Worm (Caenorhabditis elegans) whole organism, L4 larva: Measurements from ENCODE around the gene abt-4.

ENCODE experiments used
- T20F7.1 ChIP-seq: fragments of 200-800 bp; sonication (Bioruptor generic); optimal IDR thresholded peaks from 2 replicates; lab custom pipeline; 2018; ENCODE audit warnings: mild to moderate bottlenecking, missing genetic modification characterization, missing compliant biosample characterization
- Y5F2A.4 ChIP-seq: fragments of 200-800 bp; sonication (Bioruptor generic); optimal IDR thresholded peaks from 2 replicates; lab custom pipeline; 2018; ENCODE audit warnings: mild to moderate bottlenecking, missing genetic modification characterization, missing compliant biosample characterization
- Y75B8A.6 ChIP-seq: fragments of 200-800 bp; sonication (Bioruptor generic); IDR thresholded peaks from 2 replicates; pipeline ENCODE4 v1.3.6; 2022; ENCODE audit warnings: missing genetic modification reagents, missing genetic modification characterization, missing compliant biosample characterization
- ZK337.2 ChIP-seq: fragments of 200-800 bp; sonication (Bioruptor generic); IDR thresholded peaks from 2 replicates; pipeline ENCODE4 v1.3.6; 2022; ENCODE audit warnings: missing genetic modification reagents, missing genetic modification characterization, missing compliant biosample characterization
- ZK546.5 ChIP-seq, 2 experiments: sonication (generic microtip); optimal IDR thresholded peaks; 2 replicates each; lab custom pipeline; 2017; ENCODE audit warnings: missing biosample characterization in 2 of 2, missing genetic modification characterization in 2 of 2
- aha-1 ChIP-seq: fragments of 150-350 bp; peaks from one replicate; lab custom pipeline; 2014; ENCODE audit warnings: missing biosample characterization, missing genetic modification characterization
- ama-1 ChIP-seq: fragments of 150-350 bp; optimal IDR thresholded peaks from 2 replicates; lab custom pipeline; 2014; ENCODE audit warnings: inconsistent platforms, mixed read lengths
- arid-1 ChIP-seq: fragments of 200-800 bp; sonication (Bioruptor generic); conservative IDR thresholded peaks from 2 replicates; pipeline ENCODE4 v1.3.6; 2022; ENCODE audit warnings: missing genetic modification reagents, missing genetic modification characterization, missing compliant biosample characterization
- ceh-20 ChIP-seq: fragments of 200-800 bp; sonication (Bioruptor generic); IDR thresholded peaks from 2 replicates; pipeline ENCODE4 v1.3.6; 2022; ENCODE audit warnings: missing genetic modification reagents, missing genetic modification characterization, missing compliant biosample characterization
- ceh-28 ChIP-seq: fragments of 150-350 bp; optimal IDR thresholded peaks from 2 replicates; lab custom pipeline; 2014; ENCODE audit warnings: missing biosample characterization, missing genetic modification reagents, missing genetic modification characterization
- ceh-44 ChIP-seq: fragments of 200-800 bp; sonication (Bioruptor generic); IDR thresholded peaks from 2 replicates; pipeline ENCODE4 v1.3.6; 2022; ENCODE audit warnings: missing genetic modification reagents, missing genetic modification characterization, missing compliant biosample characterization
- ceh-82 ChIP-seq: sonication (generic microtip); optimal IDR thresholded peaks from 2 replicates; lab custom pipeline; 2017; ENCODE audit warnings: missing biosample characterization, missing genetic modification characterization
- daf-12 ChIP-seq: fragments of 150-350 bp; optimal IDR thresholded peaks from 2 replicates; lab custom pipeline; 2014; ENCODE audit warnings: missing biosample characterization, missing genetic modification reagents, missing genetic modification characterization
- daf-16 ChIP-seq, 3 experiments: sonication (generic microtip); optimal IDR thresholded peaks; 2 replicates each; lab custom pipeline; 2016 to 2017; ENCODE audit warnings: missing genetic modification characterization in 3 of 3, missing genetic modification reagents in 3 of 3, mild to moderate bottlenecking in 2 of 3, missing compliant biosample characterization in 2 of 3, missing biosample characterization in 1 of 3, moderate library complexity in 1 of 3
- dmd-8 ChIP-seq: fragments of 200-800 bp; sonication (Bioruptor generic); IDR thresholded peaks from 2 replicates; pipeline ENCODE4 v1.3.6; 2022; ENCODE audit warnings: missing genetic modification characterization, missing compliant biosample characterization
- egl-43 ChIP-seq: fragments of 200-800 bp; sonication (Bioruptor generic); IDR thresholded peaks from 2 replicates; pipeline ENCODE4 v1.3.6; 2022; ENCODE audit warnings: missing genetic modification reagents, missing genetic modification characterization, missing compliant biosample characterization
- gei-8 ChIP-seq: fragments of 200-800 bp; sonication (Bioruptor generic); optimal IDR thresholded peaks from 2 replicates; lab custom pipeline; 2018; ENCODE audit warnings: mild to moderate bottlenecking, missing genetic modification characterization, missing compliant biosample characterization
- hlh-11 ChIP-seq: fragments of 200-800 bp; sonication (Bioruptor generic); optimal IDR thresholded peaks from 2 replicates; lab custom pipeline; 2018; ENCODE audit warnings: mild to moderate bottlenecking, missing genetic modification characterization, missing compliant biosample characterization
- hlh-30 ChIP-seq: sonication (generic microtip); optimal IDR thresholded peaks from 2 replicates; lab custom pipeline; 2017; ENCODE audit warnings: antibody characterized with exemption, mild to moderate bottlenecking, missing genetic modification characterization, missing compliant biosample characterization; ENCODE audit not compliant: insufficient read depth
- hmg-1.1 ChIP-seq: fragments of 200-800 bp; sonication (Bioruptor generic); IDR thresholded peaks from 2 replicates; pipeline ENCODE4 v1.3.6; 2022; ENCODE audit warnings: missing genetic modification reagents, missing genetic modification characterization, missing compliant biosample characterization
- lim-7 ChIP-seq: fragments of 200-800 bp; sonication (Bioruptor generic); IDR thresholded peaks from 2 replicates; pipeline ENCODE4 v1.3.6; 2022; ENCODE audit warnings: missing genetic modification characterization, missing compliant biosample characterization
- lin-1 ChIP-seq: fragments of 200-800 bp; sonication (Bioruptor generic); IDR thresholded peaks from 2 replicates; pipeline ENCODE4 v1.3.6; 2022; ENCODE audit warnings: missing genetic modification reagents, missing genetic modification characterization, missing compliant biosample characterization
- lin-38 ChIP-seq: fragments of 200-800 bp; sonication (Bioruptor generic); IDR thresholded peaks from 2 replicates; pipeline ENCODE4 v1.3.6; 2022; ENCODE audit warnings: missing genetic modification reagents, missing genetic modification characterization, missing compliant biosample characterization
- mdl-1 ChIP-seq, 2 experiments: fragments of 150-350 bp in 1 of 2; sonication (generic microtip) in 1 of 2; optimal IDR thresholded peaks; 2 replicates each; lab custom pipeline; 2014 to 2017; ENCODE audit warnings: missing biosample characterization in 2 of 2, missing genetic modification characterization in 2 of 2
- mdt-29 ChIP-seq: fragments of 200-800 bp; sonication (Bioruptor generic); IDR thresholded peaks from 2 replicates; pipeline ENCODE4 v1.3.6; 2022; ENCODE audit warnings: missing genetic modification reagents, missing genetic modification characterization, missing compliant biosample characterization
- mep-1 ChIP-seq: fragments of 150-350 bp; sonication (generic microtip); optimal IDR thresholded peaks from 3 replicates; lab custom pipeline; 2014; ENCODE audit warnings: missing biosample characterization, missing genetic modification characterization
- nhr-11 ChIP-seq: fragments of 150-350 bp; optimal IDR thresholded peaks from 2 replicates; lab custom pipeline; 2014; ENCODE audit warnings: missing biosample characterization, missing genetic modification characterization
- nhr-111 ChIP-seq: fragments of 200-800 bp; sonication (Bioruptor generic); optimal IDR thresholded peaks from 2 replicates; lab custom pipeline; 2018; ENCODE audit warnings: mild to moderate bottlenecking, missing genetic modification characterization, missing compliant biosample characterization
- pqm-1 ChIP-seq: sonication (generic microtip); optimal IDR thresholded peaks from 2 replicates; lab custom pipeline; 2017; ENCODE audit warnings: missing biosample characterization, missing genetic modification characterization
- saeg-2 ChIP-seq: fragments of 200-800 bp; sonication (Bioruptor generic); IDR thresholded peaks from 2 replicates; pipeline ENCODE4 v1.3.6; 2022; ENCODE audit warnings: missing genetic modification reagents, missing genetic modification characterization, missing compliant biosample characterization
- sdz-12 ChIP-seq: fragments of 200-800 bp; sonication (Bioruptor generic); optimal IDR thresholded peaks from 2 replicates; lab custom pipeline; 2018; ENCODE audit warnings: mild to moderate bottlenecking, missing genetic modification characterization, missing compliant biosample characterization
- set-16 ChIP-seq: fragments of 200-800 bp; sonication (Bioruptor generic); IDR thresholded peaks from 2 replicates; pipeline ENCODE4 v1.3.6; 2022; ENCODE audit warnings: missing genetic modification reagents, missing genetic modification characterization, missing compliant biosample characterization
- spr-1 ChIP-seq: sonication (generic microtip); optimal IDR thresholded peaks from 2 replicates; lab custom pipeline; 2016; ENCODE audit warnings: mild to moderate bottlenecking, missing genetic modification characterization, missing compliant biosample characterization
- unc-130 ChIP-seq: sonication (generic microtip); optimal IDR thresholded peaks from 2 replicates; lab custom pipeline; 2016; ENCODE audit warnings: missing genetic modification reagents, missing genetic modification characterization, missing compliant biosample characterization
- unc-39 ChIP-seq: sonication (generic microtip); optimal IDR thresholded peaks from 2 replicates; lab custom pipeline; 2017; ENCODE audit warnings: missing biosample characterization, missing genetic modification characterization
- unc-62 ChIP-seq, 3 experiments: fragments of 150-350 bp in 1 of 3; sonication (generic microtip); optimal IDR thresholded peaks in 2 of 3; peaks in 1 of 3; 1 replicate in 1 of 3; 2 replicates in 2 of 3; lab custom pipeline; 2014 to 2017; ENCODE audit warnings: missing biosample characterization in 3 of 3, missing genetic modification characterization in 3 of 3, missing genetic modification reagents in 3 of 3, missing genotype in 1 of 3
- vab-7 ChIP-seq: fragments of 200-800 bp; sonication (Bioruptor generic); IDR thresholded peaks from 2 replicates; pipeline ENCODE4 v1.3.6; 2022; ENCODE audit warnings: missing genetic modification reagents, missing genetic modification characterization, missing compliant biosample characterization
- zag-1 ChIP-seq: fragments of 150-350 bp; optimal IDR thresholded peaks from 2 replicates; lab custom pipeline; 2014; ENCODE audit warnings: missing biosample characterization, missing genetic modification characterization
- zfp-3 ChIP-seq: fragments of 200-800 bp; sonication (Bioruptor generic); conservative IDR thresholded peaks from 2 replicates; pipeline ENCODE4 v1.3.6; 2022; ENCODE audit warnings: missing genetic modification reagents, missing genetic modification characterization, missing compliant biosample characterization

Gene abt-4

ce11 chrV:370033-370432 lies 39.5 kb upstream of the abt-4 start, which contains the start of gene mltn-7:
Gene mltn-7 (plus strand): TSS chrV:370333.
- no peak for TF ChIP-seq vab-7 (GFP tag; lab: Robert Waterston, UW)
- TF ChIP-seq hlh-30: no peak
- TF ChIP-seq zfp-3 (GFP tag; lab: Robert Waterston, UW): no peak
- no peak for TF ChIP-seq spr-1
- no peak for TF ChIP-seq nhr-11 (tag; lab: Kevin White, UChicago)
- TF ChIP-seq ceh-82: no peak
- no peak for TF ChIP-seq ceh-28
- TF ChIP-seq daf-12 (tag; lab: Kevin White, UChicago): no peak
- no peak for TF ChIP-seq saeg-2 (GFP tag; lab: Robert Waterston, UW)
- no peak for TF ChIP-seq nhr-111 (GFP tag; lab: Kevin White, UChicago)
- no peak for TF ChIP-seq ZK546.5 (tag; optimal IDR thresholded peaks at IDR 0.05; lab: Kevin White, UChicago)
- TF ChIP-seq hlh-11 (tag; lab: Kevin White, UChicago): no peak
- no peak for TF ChIP-seq ama-1 (lab: Kevin White, UChicago)

ce11 chrV:364650-365049 lies 34.1 kb upstream of the abt-4 start, which contains the start of gene mltn-6:
Gene mltn-6 (plus strand): TSS chrV:364950.
- no peak for TF ChIP-seq unc-39 (tag; lab: Kevin White, UChicago)
- TF ChIP-seq lim-7 (GFP tag; lab: Robert Waterston, UW): no peak
- TF ChIP-seq mdl-1 (tag; optimal IDR thresholded peaks at IDR 0.05; lab: Kevin White, UChicago): no peak
- no peak for TF ChIP-seq mep-1 (tag; lab: Kevin White, UChicago)
- TF ChIP-seq hmg-1.1: no peak
- TF ChIP-seq ceh-44: no peak
- no peak for TF ChIP-seq unc-130 (GFP tag; lab: Kevin White, UChicago)
- TF ChIP-seq vab-7 (GFP tag; lab: Robert Waterston, UW): no peak
- no peak for TF ChIP-seq dmd-8 (GFP tag; lab: Robert Waterston, UW)
- TF ChIP-seq spr-1: no peak
- no peak for TF ChIP-seq lin-38 (GFP tag; lab: Robert Waterston, UW)

ce11 chrV:361291-361690 lies 30.8 kb upstream of the abt-4 start:
- peak; percentile 53; the same call in 1 of the 2 replicates for TF ChIP-seq set-16 (GFP tag; lab: Robert Waterston, UW)
- TF ChIP-seq ceh-20 (GFP tag; lab: Robert Waterston, UW): no peak

- no peak for TF ChIP-seq Y75B8A.6 (GFP tag; lab: Robert Waterston, UW)
- TF ChIP-seq Y5F2A.4 (GFP tag; lab: Kevin White, UChicago): no peak
- TF ChIP-seq sdz-12 (GFP tag; lab: Kevin White, UChicago): no peak
- no peak for TF ChIP-seq T20F7.1 (GFP tag; lab: Kevin White, UChicago)
- no peak for TF ChIP-seq ceh-20 (GFP tag; lab: Robert Waterston, UW)
- TF ChIP-seq aha-1 (tag; lab: Kevin White, UChicago): peak; percentile 71
- no peak for TF ChIP-seq lin-1
These were observed 29.5 kb upstream of the abt-4 start for ce11 chrV:360068-360467.

ce11 chrV:359466-359865 lies 28.9 kb upstream of the abt-4 start, which contains the start of gene T22H9.1:
Gene T22H9.1 (plus strand): TSS chrV:359766.
- TF ChIP-seq pqm-1 (tag; lab: Kevin White, UChicago): no peak
- no peak for TF ChIP-seq hmg-1.1
- TF ChIP-seq zag-1: no peak
- TF ChIP-seq set-16 (GFP tag; lab: Robert Waterston, UW): no peak
- no peak for TF ChIP-seq ceh-44

ce11 chrV:358473-358872 lies 27.9 kb upstream of the abt-4 start:
- TF ChIP-seq Y75B8A.6 (GFP tag; lab: Robert Waterston, UW): no peak
- TF ChIP-seq arid-1 (GFP tag; lab: Robert Waterston, UW): no peak
- TF ChIP-seq pqm-1 (tag; lab: Kevin White, UChicago): no peak
- no peak for TF ChIP-seq mdt-29 (GFP tag; lab: Robert Waterston, UW)
- TF ChIP-seq lim-7 (GFP tag; lab: Robert Waterston, UW): no peak
- TF ChIP-seq set-16 (GFP tag; lab: Robert Waterston, UW): peak; percentile 89
- TF ChIP-seq aha-1 (tag; lab: Kevin White, UChicago): no peak
- no peak for TF ChIP-seq daf-16 (GFP tag; optimal IDR thresholded peaks at IDR 0.05; lab: Kevin White, UChicago)
- TF ChIP-seq daf-16 (tag; optimal IDR thresholded peaks at IDR 0.05; lab: Kevin White, UChicago): no peak
- no peak for TF ChIP-seq gei-8 (GFP tag; lab: Kevin White, UChicago)
- no peak for TF ChIP-seq mep-1 (tag; lab: Kevin White, UChicago)
- TF ChIP-seq unc-62 (GFP tag; optimal IDR thresholded peaks at IDR 0.05 in 1 of 2; lab: Kevin White, UChicago): peak in 1 of 2 experiments; percentile 50
- TF ChIP-seq unc-62 (tag; optimal IDR thresholded peaks at IDR 0.05; lab: Kevin White, UChicago): no peak
- TF ChIP-seq ZK337.2: peak; percentile 42; the same call in 1 of the 2 replicates
- 0 out of 2 replicates have a peak, but pooled peaks have one; percentile 51 for TF ChIP-seq egl-43 (GFP tag; lab: Robert Waterston, UW)
